Worm (Caenorhabditis elegans) whole organism, late embryonic: ENCODE results near the gene irld-67.

Experiments
- C38D4.7 ChIP-seq: fragments of 200-800 bp; sonication (Bioruptor generic); optimal IDR thresholded peaks from 2 replicates; lab custom pipeline; 2018; ENCODE audit warnings: mild to moderate bottlenecking, missing genetic modification characterization, moderate library complexity, missing compliant biosample characterization
- K02D7.2 ChIP-seq: sonication (generic microtip); optimal IDR thresholded peaks from 2 replicates; lab custom pipeline; 2017; ENCODE audit warnings: mild to moderate bottlenecking, missing genetic modification characterization, missing compliant biosample characterization
- Y22D7AL.16 ChIP-seq: sonication (generic microtip); optimal IDR thresholded peaks from 2 replicates; lab custom pipeline; 2016; ENCODE audit warnings: missing genetic modification characterization, missing compliant biosample characterization
- ceh-24 ChIP-seq: sonication (generic microtip); optimal IDR thresholded peaks from 2 replicates; lab custom pipeline; 2016; ENCODE audit warnings: mild to moderate bottlenecking, missing genetic modification characterization, missing compliant biosample characterization
- ceh-30 ChIP-seq: fragments of 150-350 bp; optimal IDR thresholded peaks from 2 replicates; lab custom pipeline; 2014; ENCODE audit warnings: missing biosample characterization, missing genetic modification characterization
- ceh-31 ChIP-seq: sonication (generic microtip); optimal IDR thresholded peaks from 2 replicates; lab custom pipeline; 2016; ENCODE audit warnings: missing genetic modification characterization, missing compliant biosample characterization
- ceh-34 ChIP-seq: sonication (generic microtip); optimal IDR thresholded peaks from 2 replicates; lab custom pipeline; 2016; ENCODE audit warnings: mild to moderate bottlenecking, missing genetic modification characterization, missing compliant biosample characterization
- ceh-45 ChIP-seq: fragments of 200-800 bp; sonication (Bioruptor generic); IDR thresholded peaks from 2 replicates; pipeline ENCODE4 v1.3.6; 2022; ENCODE audit warnings: missing genetic modification reagents, missing genetic modification characterization, missing compliant biosample characterization
- ceh-48 ChIP-seq: sonication (generic microtip); optimal IDR thresholded peaks from 2 replicates; lab custom pipeline; 2016; ENCODE audit warnings: missing genetic modification characterization, inconsistent platforms, missing compliant biosample characterization
- ceh-6 ChIP-seq: fragments of 200-800 bp; sonication (Bioruptor generic); optimal IDR thresholded peaks from 2 replicates; lab custom pipeline; 2018; ENCODE audit warnings: mild to moderate bottlenecking, missing genetic modification characterization, missing compliant biosample characterization
- ceh-9 ChIP-seq: sonication (generic microtip); optimal IDR thresholded peaks from 2 replicates; lab custom pipeline; 2016; ENCODE audit warnings: mild to moderate bottlenecking, missing genetic modification characterization, inconsistent platforms, missing compliant biosample characterization
- dve-1 ChIP-seq: sonication (generic microtip); optimal IDR thresholded peaks from 2 replicates; lab custom pipeline; 2017; ENCODE audit warnings: antibody characterized with exemption, mild to moderate bottlenecking, missing genetic modification characterization, missing compliant biosample characterization
- elt-2 ChIP-seq: sonication (generic microtip); optimal IDR thresholded peaks from 2 replicates; lab custom pipeline; 2016; ENCODE audit warnings: missing genetic modification reagents, missing genetic modification characterization, missing compliant biosample characterization
- elt-4 ChIP-seq: sonication (generic microtip); optimal IDR thresholded peaks from 2 replicates; lab custom pipeline; 2016; ENCODE audit warnings: missing genetic modification characterization, missing compliant biosample characterization
- ets-4 ChIP-seq: sonication (generic microtip); optimal IDR thresholded peaks from 2 replicates; lab custom pipeline; 2016; ENCODE audit warnings: missing genetic modification characterization, missing compliant biosample characterization
- eyg-1 ChIP-seq: sonication (generic microtip); optimal IDR thresholded peaks from 2 replicates; lab custom pipeline; 2016; ENCODE audit warnings: missing genotype, missing genetic modification characterization, missing compliant biosample characterization
- hlh-13 ChIP-seq: fragments of 200-800 bp; sonication (Bioruptor generic); optimal IDR thresholded peaks from 2 replicates; lab custom pipeline; 2018; ENCODE audit warnings: mild to moderate bottlenecking, missing genetic modification characterization, missing compliant biosample characterization
- hlh-15 ChIP-seq: sonication (generic microtip); optimal IDR thresholded peaks from 2 replicates; lab custom pipeline; 2016; ENCODE audit warnings: missing genetic modification characterization, missing compliant biosample characterization
- hlh-6 ChIP-seq: sonication (generic microtip); optimal IDR thresholded peaks from 2 replicates; lab custom pipeline; 2016; ENCODE audit warnings: missing genotype, missing genetic modification characterization, missing compliant biosample characterization
- hlh-8 ChIP-seq: sonication (generic microtip); optimal IDR thresholded peaks from 2 replicates; lab custom pipeline; 2016; ENCODE audit warnings: missing genotype, missing genetic modification characterization, missing compliant biosample characterization
- lim-6 ChIP-seq: sonication (generic microtip); optimal IDR thresholded peaks from 2 replicates; lab custom pipeline; 2016; ENCODE audit warnings: missing genetic modification characterization, missing compliant biosample characterization
- madf-2 ChIP-seq: sonication (generic microtip); optimal IDR thresholded peaks from 2 replicates; lab custom pipeline; 2017; ENCODE audit warnings: missing genetic modification characterization, missing compliant biosample characterization
- nfya-1 ChIP-seq: sonication (generic microtip); optimal IDR thresholded peaks from 2 replicates; lab custom pipeline; 2017; ENCODE audit warnings: missing genetic modification characterization, mild to moderate bottlenecking, missing compliant biosample characterization, antibody characterized with exemption, moderate library complexity
- nhr-11 ChIP-seq: fragments of 150-350 bp; optimal IDR thresholded peaks from 2 replicates; lab custom pipeline; 2014; ENCODE audit warnings: missing biosample characterization, missing genetic modification characterization
- pag-3 ChIP-seq: sonication (generic microtip); optimal IDR thresholded peaks from 2 replicates; lab custom pipeline; 2016; ENCODE audit warnings: missing compliant biosample characterization, missing genetic modification characterization, borderline replicate concordance
- pqm-1 ChIP-seq: sonication (generic microtip); optimal IDR thresholded peaks from 2 replicates; lab custom pipeline; 2016; ENCODE audit warnings: missing genetic modification characterization, missing compliant biosample characterization
- ref-2 ChIP-seq: sonication (generic microtip); optimal IDR thresholded peaks from 2 replicates; lab custom pipeline; 2016; ENCODE audit warnings: missing genetic modification characterization, missing compliant biosample characterization
- sdc-2 ChIP-seq: sonication (generic microtip); optimal IDR thresholded peaks from 2 replicates; lab custom pipeline; 2016; ENCODE audit warnings: missing genotype, missing genetic modification characterization, missing compliant biosample characterization
- sox-2 ChIP-seq: fragments of 200-800 bp; sonication (Bioruptor generic); IDR thresholded peaks from 2 replicates; pipeline ENCODE4 v1.3.6; 2022; ENCODE audit warnings: missing genetic modification reagents, missing genetic modification characterization, missing compliant biosample characterization
- sox-4 ChIP-seq: sonication (generic microtip); optimal IDR thresholded peaks from 2 replicates; lab custom pipeline; 2017; ENCODE audit warnings: mild to moderate bottlenecking, missing genetic modification characterization, inconsistent platforms, missing compliant biosample characterization
- unc-42 ChIP-seq: sonication (generic microtip); optimal IDR thresholded peaks from 2 replicates; lab custom pipeline; 2016; ENCODE audit warnings: missing genotype, missing genetic modification characterization, missing compliant biosample characterization
- zip-5 ChIP-seq: sonication (generic microtip); optimal IDR thresholded peaks from 2 replicates; lab custom pipeline; 2016; ENCODE audit warnings: missing genetic modification characterization, missing compliant biosample characterization
- ztf-16 ChIP-seq: sonication (generic microtip); optimal IDR thresholded peaks from 2 replicates; lab custom pipeline; 2017; ENCODE audit warnings: missing genetic modification characterization, missing compliant biosample characterization

irld-67 gene

ce11 chrII:2934354-2934753 lies at the start of gene irld-67:
Gene irld-67 (minus strand): TSS chrII:2934454.
- no peak for TF ChIP-seq pqm-1 (tag; lab: Kevin White, UChicago)
- TF ChIP-seq elt-2 (tag; lab: Kevin White, UChicago) = no peak
- TF ChIP-seq ceh-6 (GFP tag; lab: Kevin White, UChicago) = no peak
- no peak for TF ChIP-seq zip-5 (tag; lab: Kevin White, UChicago)
- TF ChIP-seq C38D4.7 (GFP tag; lab: Kevin White, UChicago) = no peak
- no peak for TF ChIP-seq ref-2 (tag; lab: Kevin White, UChicago)
- no peak for TF ChIP-seq hlh-6 (tag; lab: Kevin White, UChicago)
- no peak for TF ChIP-seq nfya-1 (tag; lab: Kevin White, UChicago)
- TF ChIP-seq ztf-16 = no peak
- no peak for TF ChIP-seq ceh-24 (tag; lab: Kevin White, UChicago)
- no peak for TF ChIP-seq hlh-15
- no peak for TF ChIP-seq pag-3 (tag; lab: Kevin White, UChicago)
- TF ChIP-seq eyg-1 (tag; lab: Kevin White, UChicago) = no peak
- no peak for TF ChIP-seq K02D7.2

DNA sequence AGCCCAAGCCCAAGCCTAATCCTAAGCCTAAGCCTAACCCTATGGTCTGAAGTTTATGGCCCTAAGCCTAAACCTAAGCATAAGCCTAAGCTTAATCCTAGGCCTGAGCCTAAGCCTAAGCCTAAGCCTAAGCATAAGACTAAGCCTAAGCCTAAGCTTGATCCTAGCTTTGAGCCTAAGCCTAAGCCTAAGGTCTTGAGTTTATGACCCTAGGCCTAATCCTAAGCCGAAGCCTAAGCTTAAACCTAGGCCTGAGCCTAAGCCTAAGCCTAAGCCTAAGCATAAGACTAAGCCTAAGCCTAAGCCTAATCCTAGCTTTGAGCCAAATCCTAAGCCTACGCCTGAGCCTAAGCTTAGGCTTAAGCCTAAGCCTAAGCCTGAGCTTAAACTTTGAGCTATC lies 44.8 kb upstream of the irld-67 start:
- TF ChIP-seq nfya-1 (tag; lab: Kevin White, UChicago) (no peak), dve-1 (peak; percentile 94), madf-2 (tag; lab: Kevin White, UChicago) (no peak), nhr-11 (tag; lab: Kevin White, UChicago) (no peak)
- TF ChIP-seq, all 69 proteins: peak for 1

DNA sequence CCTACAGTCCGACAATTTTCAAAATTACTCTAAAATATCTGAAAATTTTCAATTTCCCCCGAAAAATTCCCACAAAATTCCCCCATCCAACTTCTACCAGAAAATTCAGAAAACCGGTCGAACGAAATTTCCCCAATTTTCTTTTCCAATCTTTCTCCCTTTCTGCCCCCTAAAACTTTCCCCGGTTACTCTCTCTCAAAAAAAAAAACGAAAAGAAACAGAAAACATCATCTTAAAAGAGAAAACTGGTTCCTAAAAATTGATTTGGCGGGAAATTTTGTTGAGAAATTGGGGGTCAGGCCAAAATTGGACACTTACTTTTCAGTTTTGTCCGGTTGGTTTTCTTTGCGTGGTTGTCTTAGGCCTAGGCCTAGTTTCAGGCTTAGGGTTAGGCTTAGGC lies 43.4 kb upstream of the irld-67 start:
- no peak for TF ChIP-seq elt-4 (tag; lab: Kevin White, UChicago)
- TF ChIP-seq hlh-8 = no peak
- TF ChIP-seq ceh-24 (tag; lab: Kevin White, UChicago) = no peak
- TF ChIP-seq ets-4 = no peak
- TF ChIP-seq ceh-45 (GFP tag; lab: Robert Waterston, UW) = no peak
- no peak for TF ChIP-seq sdc-2
- no peak for TF ChIP-seq unc-42 (tag; lab: Kevin White, UChicago)
- TF ChIP-seq ref-2 (tag; lab: Kevin White, UChicago) = no peak
- TF ChIP-seq lim-6 = no peak
- TF ChIP-seq ceh-48 (tag; lab: Kevin White, UChicago) = no peak
- no peak for TF ChIP-seq ceh-30
- no peak for TF ChIP-seq ceh-34
- TF ChIP-seq ceh-9 (tag; lab: Kevin White, UChicago) = no peak

ce11 chrII:2976597-2976996 lies 42.3 kb upstream of the irld-67 start, which contains the start of gene nhr-88:
Gene nhr-88 (plus strand): TSS chrII:2976639.
- TF ChIP-seq sox-2 (GFP tag; lab: Robert Waterston, UW) (no peak), sdc-2 (peak; percentile 9), unc-42 (tag; lab: Kevin White, UChicago) (peak; percentile 4), sox-4 (tag; lab: Kevin White, UChicago) (peak; percentile 23), ceh-48 (tag; lab: Kevin White, UChicago) (no peak), hlh-13 (GFP tag; lab: Kevin White, UChicago) (no peak), ceh-31 (peak; percentile 36)

DNA sequence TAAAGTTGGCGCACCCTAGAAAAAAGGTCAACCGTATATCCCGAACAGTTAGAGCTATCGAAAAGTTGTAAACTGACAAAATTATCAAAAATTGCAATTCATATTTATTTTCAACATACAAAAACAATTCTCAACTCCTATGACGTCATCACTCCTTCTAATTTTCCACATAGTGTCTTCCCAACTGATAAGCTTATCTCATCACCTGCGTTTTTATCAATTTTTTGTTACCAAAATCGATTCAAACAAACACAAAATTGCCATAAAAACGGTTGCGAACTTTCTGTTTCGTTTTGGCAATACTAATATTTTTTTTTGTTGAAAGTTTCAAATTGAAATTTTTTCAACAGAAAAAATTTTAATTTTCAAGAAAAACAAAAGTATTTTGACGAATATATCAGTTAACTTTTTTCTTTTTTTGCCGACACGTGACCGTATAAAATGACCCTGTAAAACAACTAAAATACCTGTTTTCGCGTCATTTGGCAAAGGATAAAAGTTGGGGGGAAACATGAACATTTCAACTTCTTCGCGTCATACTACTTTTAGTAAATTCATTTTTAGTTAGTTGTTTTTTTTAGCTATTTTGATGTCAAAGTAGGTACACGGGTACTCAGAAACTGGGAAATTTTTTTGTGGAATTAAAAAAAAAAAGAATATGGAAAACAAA lies 41.4 kb upstream of the irld-67 start:
- TF ChIP-seq Y22D7AL.16 (no peak), elt-2 (tag; lab: Kevin White, UChicago) (peak; percentile 96), sox-4 (tag; lab: Kevin White, UChicago) (no peak), ets-4 (no peak)
